Worm (Caenorhabditis elegans): ENCODE results near the gene mig-6.

DNA sequence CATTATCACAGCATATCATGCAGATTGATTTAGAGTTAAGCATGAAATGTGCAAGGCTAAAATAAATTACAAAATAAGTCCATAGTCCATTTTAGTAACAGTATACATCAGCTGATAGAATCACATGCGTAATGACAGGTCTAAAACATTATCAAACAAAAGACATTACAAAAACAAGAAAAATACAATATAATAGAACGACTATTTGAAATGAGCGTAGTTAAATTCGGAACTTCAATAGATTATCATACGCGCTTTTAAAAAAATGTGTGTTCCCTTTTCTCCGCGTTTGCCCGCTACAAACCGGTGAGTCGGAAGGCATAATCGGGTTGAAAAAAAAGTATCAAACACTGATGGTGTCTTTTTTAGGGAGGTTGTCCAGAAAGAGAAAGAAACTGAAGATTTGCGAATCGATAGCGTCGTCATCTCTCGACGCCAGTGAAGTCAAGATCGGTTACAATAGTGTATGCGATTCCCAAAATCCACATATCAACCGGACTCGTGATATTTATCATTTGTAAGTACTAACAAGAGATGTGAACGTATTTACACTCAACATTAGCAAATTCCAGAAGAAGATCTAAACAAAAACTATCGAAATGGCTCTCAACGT is 28.5 kb downstream of the mig-6 start, which contains the start of gene C37C3.2:
- TF ChIP-seq zag-1 (tag; optimal IDR thresholded peaks at IDR 0.05), result no peak
- no peak for TF ChIP-seq snpc-4 (tag; optimal IDR thresholded peaks at IDR 0.05)
- TF ChIP-seq nhr-237 (tag; optimal IDR thresholded peaks at IDR 0.05), result no peak
- TF ChIP-seq zip-4 (GFP tag; optimal IDR thresholded peaks at IDR 0.05), result no peak
- no peak for TF ChIP-seq sox-4 (tag; optimal IDR thresholded peaks at IDR 0.05)
